Fruit fly (Drosophila melanogaster): ENCODE data around the gene RpS5a.
A peak's percentile ranks its signal among the peaks of the same experiment; 100 is the strongest.

Gene RpS5a

dm6 chrX:17172123-17172522 lies 24.1 kb upstream of the RpS5a start:
- no peak for TF ChIP-seq CG16779 (tag; optimal IDR thresholded peaks at IDR 0.05)
- TF ChIP-seq CG4318 (GFP tag; optimal IDR thresholded peaks at IDR 0.05): no peak
- TF ChIP-seq eg (GFP tag; IDR thresholded peaks at IDR 0.05): no peak
- peak; percentile 5 for TF ChIP-seq CG11902 (GFP tag; optimal IDR thresholded peaks at IDR 0.05)
- peak; percentile 19 for TF ChIP-seq CG3919 (GFP tag; optimal IDR thresholded peaks at IDR 0.05)
- peak; percentile 76 for TF ChIP-seq Eip78C (GFP tag)
- peak; percentile 69 for TF ChIP-seq Met (GFP tag; optimal IDR thresholded peaks at IDR 0.05)
- peak; percentile 60 for TF ChIP-seq Sox102F (GFP tag; optimal IDR thresholded peaks at IDR 0.05)
- no peak for TF ChIP-seq fd59A (GFP tag; optimal IDR thresholded peaks at IDR 0.05)
- peak; percentile 43 for TF ChIP-seq CG6792 (GFP tag; optimal IDR thresholded peaks at IDR 0.05)
- TF ChIP-seq CG32006 (GFP tag; optimal IDR thresholded peaks at IDR 0.05): no peak
- no peak for TF ChIP-seq CG8319 (GFP tag; optimal IDR thresholded peaks at IDR 0.05)
- no peak for TF ChIP-seq Hr38 (GFP tag; optimal IDR thresholded peaks at IDR 0.05)
- peak; percentile 33 for TF ChIP-seq CG6808 (GFP tag; optimal IDR thresholded peaks at IDR 0.05)
- TF ChIP-seq Ets21C (GFP tag; optimal IDR thresholded peaks at IDR 0.05): peak; percentile 46
- TF ChIP-seq achi (GFP tag; optimal IDR thresholded peaks at IDR 0.05): peak; percentile 32
- TF ChIP-seq CG11762 (GFP tag; optimal IDR thresholded peaks at IDR 0.05; ENCODE audit: insufficient read depth): no peak
- no peak for TF ChIP-seq CG1621 (tag; optimal IDR thresholded peaks at IDR 0.05)
- TF ChIP-seq svp (GFP tag): peak; percentile 81
- TF ChIP-seq CG31627 (GFP tag; optimal IDR thresholded peaks at IDR 0.05): peak; percentile 70
- no peak for TF ChIP-seq dsx (GFP tag; optimal IDR thresholded peaks at IDR 0.05; ENCODE audit: poor library complexity, severe bottlenecking)
- no peak for TF ChIP-seq vri (GFP tag; optimal IDR thresholded peaks at IDR 0.05)
- no peak for TF ChIP-seq CG15336 (GFP tag; IDR thresholded peaks at IDR 0.05)
- TF ChIP-seq Gug (GFP tag; IDR thresholded peaks at IDR 0.05): no peak
- peak; percentile 3 for TF ChIP-seq Sox15 (GFP tag; optimal IDR thresholded peaks at IDR 0.05)
- TF ChIP-seq spab (GFP tag; optimal IDR thresholded peaks at IDR 0.05): peak; percentile 1
- no peak for TF ChIP-seq fkh (GFP tag; optimal IDR thresholded peaks at IDR 0.05)
- TF ChIP-seq CG6163 (GFP tag; IDR thresholded peaks at IDR 0.05): peak; percentile 11; the same call in 1 of the 3 replicates
- TF ChIP-seq CG6854 (GFP tag; optimal IDR thresholded peaks at IDR 0.05): no peak
- peak in 1 of 2 experiments; percentile 27 for TF ChIP-seq ss (GFP tag; optimal IDR thresholded peaks at IDR 0.05)
- TF ChIP-seq OdsH (GFP tag; optimal IDR thresholded peaks at IDR 0.05): peak; percentile 17
- peak; percentile 37 for TF ChIP-seq Eip75B (GFP tag; optimal IDR thresholded peaks at IDR 0.05)
- TF ChIP-seq CG11294 (GFP tag; IDR thresholded peaks at IDR 0.05): no peak
- TF ChIP-seq CG7368 (GFP tag; optimal IDR thresholded peaks at IDR 0.05): no peak
- peak; percentile 34 for TF ChIP-seq acj6 (GFP tag; optimal IDR thresholded peaks at IDR 0.05)
- peak; percentile 11 for TF ChIP-seq net (GFP tag; optimal IDR thresholded peaks at IDR 0.05)
- TF ChIP-seq Smox (GFP tag; optimal IDR thresholded peaks at IDR 0.05): peak; percentile 64
- no peak for TF ChIP-seq CG6276 (GFP tag; optimal IDR thresholded peaks at IDR 0.05)
- TF ChIP-seq topi (GFP tag; optimal IDR thresholded peaks at IDR 0.05): peak; percentile 73
- no peak for TF ChIP-seq dac (GFP tag; optimal IDR thresholded peaks at IDR 0.05)
- TF ChIP-seq fd85E (GFP tag; optimal IDR thresholded peaks at IDR 0.05): no peak
- TF ChIP-seq Hr4 (GFP tag; optimal IDR thresholded peaks at IDR 0.05): no peak
- peak; percentile 22 for TF ChIP-seq CG34406 (GFP tag; optimal IDR thresholded peaks at IDR 0.05)
- no peak for TF ChIP-seq CG3032 (tag; optimal IDR thresholded peaks at IDR 0.05)
- peak; percentile 28 for TF ChIP-seq CG10631 (GFP tag; optimal IDR thresholded peaks at IDR 0.05)
- TF ChIP-seq lz (GFP tag; optimal IDR thresholded peaks at IDR 0.05): peak; percentile 62
- no peak for TF ChIP-seq CG8119 (GFP tag; IDR thresholded peaks at IDR 0.05)
- TF ChIP-seq CG9139 (GFP tag; optimal IDR thresholded peaks at IDR 0.05): peak; percentile 24
- TF ChIP-seq cyc (GFP tag; optimal IDR thresholded peaks at IDR 0.05): peak; percentile 69
- no peak for TF ChIP-seq CG8632 (GFP tag; optimal IDR thresholded peaks at IDR 0.05)
- peak; percentile 75 for TF ChIP-seq Hr39 (GFP tag; optimal IDR thresholded peaks at IDR 0.05)
- TF ChIP-seq Sox14 (GFP tag; optimal IDR thresholded peaks at IDR 0.05): peak; percentile 41
- no peak for TF ChIP-seq Ets96B (tag; optimal IDR thresholded peaks at IDR 0.05)

Measured in whole organism, prepupa.